Worm (Caenorhabditis elegans): ENCODE results near the gene C12D8.13.

C12D8.13 gene

ce11 chrV:10174632-10175075, 45.9 kb downstream of the C12D8.13 start (continued):
- TF ChIP-seq nhr-71 (tag; optimal IDR thresholded peaks at IDR 0.05) (peak; percentile 90), grh-1 (GFP tag; IDR thresholded peaks at IDR 0.05) (no peak), mdl-1 (tag; optimal IDR thresholded peaks at IDR 0.05) (peak in 1 of 2 experiments; percentile 51), nhr-84 (tag; optimal IDR thresholded peaks at IDR 0.05) (no peak), mef-2 (tag; optimal IDR thresholded peaks at IDR 0.05) (peak; percentile 53), unc-62 (GFP tag; optimal IDR thresholded peaks at IDR 0.05) (no peak), pag-3 (tag; optimal IDR thresholded peaks at IDR 0.05; ENCODE audit: borderline replicate concordance, insufficient read depth) (no peak), mab-9 (GFP tag; IDR thresholded peaks at IDR 0.05) (peak; percentile 9; the same call in 1 of the 2 replicates), jun-1 (tag; optimal IDR thresholded peaks at IDR 0.05) (peak; percentile 41), alr-1 (tag; optimal IDR thresholded peaks at IDR 0.05; ENCODE audit: borderline replicate concordance) (no peak), lir-3 (tag; optimal IDR thresholded peaks at IDR 0.05; ENCODE audit: poor library complexity) (no peak), fkh-4 (tag; optimal IDR thresholded peaks at IDR 0.05; ENCODE audit: borderline replicate concordance) (no peak), tlp-1 (tag; optimal IDR thresholded peaks at IDR 0.05) (no peak), ceh-63 (GFP tag; optimal IDR thresholded peaks at IDR 0.05) (no peak), nhr-11 (tag; optimal IDR thresholded peaks at IDR 0.05) (no peak), nhr-20 (tag; optimal IDR thresholded peaks at IDR 0.05) (peak; percentile 20), Y116A8C.19 (tag; optimal IDR thresholded peaks at IDR 0.05; ENCODE audit: borderline replicate concordance) (no peak), elt-3 (tag; optimal IDR thresholded peaks at IDR 0.05) (no peak), hpl-2 (GFP tag; optimal IDR thresholded peaks at IDR 0.05) (no peak), unc-98 (GFP tag; IDR thresholded peaks at IDR 0.05) (no peak), nhr-47 (tag; optimal IDR thresholded peaks at IDR 0.05) (peak; percentile 87), sox-4 (tag; optimal IDR thresholded peaks at IDR 0.05) (peak; percentile 43), ceh-88 (GFP tag; IDR thresholded peaks at IDR 0.05) (peak; percentile 46; the same call in 1 of the 2 replicates), snpc-4 (tag; optimal IDR thresholded peaks at IDR 0.05) (peak; percentile 45), egl-13 (tag; optimal IDR thresholded peaks at IDR 0.05) (peak; percentile 91), pax-3 (tag; optimal IDR thresholded peaks at IDR 0.05) (peak; percentile 78), fkh-8 (tag; optimal IDR thresholded peaks at IDR 0.05) (peak; percentile 98), aly-2 (tag; optimal IDR thresholded peaks at IDR 0.05) (no peak), nhr-237 (tag; optimal IDR thresholded peaks at IDR 0.05) (peak; percentile 24), ceh-8 (GFP tag; optimal IDR thresholded peaks at IDR 0.05) (peak; percentile 77), snu-23 (GFP tag; optimal IDR thresholded peaks at IDR 0.05) (peak; percentile 71), skn-1 (tag; optimal IDR thresholded peaks at IDR 0.05) (no peak), xbp-1 (tag; optimal IDR thresholded peaks at IDR 0.05) (peak; percentile 66), unc-130 (tag; optimal IDR thresholded peaks at IDR 0.05) (no peak), ceh-82 (tag; optimal IDR thresholded peaks at IDR 0.05) (peak; percentile 44 to 81 (median 54)), ces-1 (GFP tag; optimal IDR thresholded peaks at IDR 0.05) (peak; percentile 70), nhr-28 (tag; optimal IDR thresholded peaks at IDR 0.05) (no peak), dsc-1 (tag; optimal IDR thresholded peaks at IDR 0.05) (peak; percentile 68), isw-1 (GFP tag; IDR thresholded peaks at IDR 0.05) (peak; percentile 78), C16A3.4 (tag; optimal IDR thresholded peaks at IDR 0.05) (no peak)

- no peak for TF ChIP-seq ceh-82 (tag; optimal IDR thresholded peaks at IDR 0.05)
- TF ChIP-seq ceh-63 (GFP tag; optimal IDR thresholded peaks at IDR 0.05), result no peak
- TF ChIP-seq grh-1 (GFP tag; IDR thresholded peaks at IDR 0.05), result no peak
- TF ChIP-seq xbp-1 (tag; optimal IDR thresholded peaks at IDR 0.05), result no peak
- no peak for TF ChIP-seq sptf-1 (tag; optimal IDR thresholded peaks at IDR 0.05)
- TF ChIP-seq mdl-1 (tag; optimal IDR thresholded peaks at IDR 0.05), result no peak
- no peak for TF ChIP-seq unc-30 (tag; optimal IDR thresholded peaks at IDR 0.05)
- no peak for TF ChIP-seq elt-2 (tag; optimal IDR thresholded peaks at IDR 0.05)
- TF ChIP-seq nhr-19 (GFP tag; conservative IDR thresholded peaks at IDR 0.05), result no peak
- TF ChIP-seq jun-1 (tag; optimal IDR thresholded peaks at IDR 0.05), result no peak
- no peak for TF ChIP-seq fos-1 (tag; optimal IDR thresholded peaks at IDR 0.05)
- TF ChIP-seq nhr-71 (tag; optimal IDR thresholded peaks at IDR 0.05), result no peak
- TF ChIP-seq fkh-4 (tag; optimal IDR thresholded peaks at IDR 0.05; ENCODE audit: borderline replicate concordance), result no peak
- TF ChIP-seq ceh-8 (GFP tag; optimal IDR thresholded peaks at IDR 0.05), result no peak
- TF ChIP-seq lin-15B (tag; optimal IDR thresholded peaks at IDR 0.05), result no peak
- no peak for TF ChIP-seq C04F5.9 (tag; optimal IDR thresholded peaks at IDR 0.05)
- TF ChIP-seq lin-13 (GFP tag; optimal IDR thresholded peaks at IDR 0.05), result no peak
- no peak for TF ChIP-seq nhr-28 (tag; optimal IDR thresholded peaks at IDR 0.05)
- no peak for TF ChIP-seq vab-15 (tag; optimal IDR thresholded peaks at IDR 0.05)
- TF ChIP-seq egl-13 (tag; optimal IDR thresholded peaks at IDR 0.05), result no peak
Measured at ce11 chrV:10173653-10174052, 46.9 kb downstream of the C12D8.13 start, which contains the start of gene egl-3. TSS of gene egl-3 (minus strand) at chrV:10173753.
